Worm (Caenorhabditis elegans): ENCODE results near the gene dnj-1.

DNA sequence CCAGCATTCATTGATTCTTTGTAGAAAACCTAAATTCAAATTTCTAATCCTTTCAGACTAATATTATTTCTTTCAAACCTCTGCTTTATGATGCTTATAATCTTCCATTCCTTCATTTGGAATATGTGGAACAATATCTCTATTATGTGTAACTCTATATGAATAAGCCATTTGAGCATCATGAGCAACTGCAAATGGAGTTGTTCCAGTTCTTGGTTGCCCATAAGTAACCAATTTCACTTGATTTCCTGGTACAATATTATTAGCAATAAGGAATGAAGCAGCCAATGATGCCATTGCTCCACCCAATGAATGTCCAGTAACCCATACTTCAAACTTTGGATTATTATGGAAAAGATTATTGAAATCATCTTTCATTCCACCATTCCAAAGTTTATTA, 6.1 kb downstream of the dnj-1 start:
- no peak for TF ChIP-seq elt-3 (tag; optimal IDR thresholded peaks at IDR 0.05)
- TF ChIP-seq unc-62 (GFP tag; optimal IDR thresholded peaks at IDR 0.05): no peak
- no peak for TF ChIP-seq pha-4 (tag; optimal IDR thresholded peaks at IDR 0.05)
- TF ChIP-seq ceh-39 (tag; optimal IDR thresholded peaks at IDR 0.05): no peak
- no peak for TF ChIP-seq blmp-1 (tag; optimal IDR thresholded peaks at IDR 0.05)
- no peak for TF ChIP-seq nhr-28 (tag; optimal IDR thresholded peaks at IDR 0.05)
- TF ChIP-seq bed-3 (GFP tag; optimal IDR thresholded peaks at IDR 0.05): no peak
- no peak for TF ChIP-seq nhr-2 (tag; optimal IDR thresholded peaks at IDR 0.05)
- no peak for TF ChIP-seq lsy-2 (tag; optimal IDR thresholded peaks at IDR 0.05)
- no peak for TF ChIP-seq sem-2 (GFP tag; optimal IDR thresholded peaks at IDR 0.05)

Data from whole organism, mixed stage, embryonic.